Worm (Caenorhabditis elegans): ENCODE measurements around the gene col-20.
"Not testable (repeated sequence)": the region's sequence is repeated elsewhere in the genome, so short reads cannot be mapped to it uniquely, and the experiment has no call there.

col-20 gene

ce11 chrII:4825133-4825532 lies 45.5 kb downstream of the col-20 start, which contains the start of the genes C33F10.8 and msp-40:
C33F10.8 (minus strand) TSS chrII:4825233.
msp-40 (plus strand) TSS chrII:4825414.
- not testable (repeated sequence) for TF ChIP-seq mab-5, peb-1, dmd-4 (tag; optimal IDR thresholded peaks at IDR 0.05)

DNA sequence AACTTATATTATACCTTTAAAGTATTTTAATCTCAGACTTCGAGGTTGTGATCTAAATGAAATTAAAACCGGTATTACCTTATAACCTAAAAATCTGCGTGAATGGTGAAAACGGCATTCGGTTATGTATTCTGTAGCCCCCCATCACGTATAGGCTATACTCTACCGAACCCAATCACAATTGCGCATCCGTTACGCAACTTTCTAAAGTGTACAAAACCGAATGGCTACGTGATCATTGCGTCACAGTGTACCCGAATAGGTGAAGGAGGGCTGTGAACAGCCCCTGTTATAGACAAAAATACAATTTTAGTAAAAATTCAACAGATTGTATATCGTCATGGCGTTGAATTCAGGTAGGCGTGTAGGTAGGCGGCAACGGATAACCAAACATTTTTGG lies 48.0 kb downstream of the col-20 start:
- no peak for TF ChIP-seq elt-3 (tag; optimal IDR thresholded peaks at IDR 0.05)
- no peak for TF ChIP-seq snpc-4 (tag; optimal IDR thresholded peaks at IDR 0.05)
- TF ChIP-seq crh-2 (tag; optimal IDR thresholded peaks at IDR 0.05), result no peak
- TF ChIP-seq gmeb-1 (tag; optimal IDR thresholded peaks at IDR 0.05), result no peak
- TF ChIP-seq nhr-25 (tag; optimal IDR thresholded peaks at IDR 0.05), result no peak
- TF ChIP-seq elt-1 (tag; optimal IDR thresholded peaks at IDR 0.05), result no peak
- no peak for TF ChIP-seq ztf-4 (tag; optimal IDR thresholded peaks at IDR 0.05)
- no peak for TF ChIP-seq blmp-1 (tag; optimal IDR thresholded peaks at IDR 0.05; ENCODE audit: insufficient read depth)

DNA sequence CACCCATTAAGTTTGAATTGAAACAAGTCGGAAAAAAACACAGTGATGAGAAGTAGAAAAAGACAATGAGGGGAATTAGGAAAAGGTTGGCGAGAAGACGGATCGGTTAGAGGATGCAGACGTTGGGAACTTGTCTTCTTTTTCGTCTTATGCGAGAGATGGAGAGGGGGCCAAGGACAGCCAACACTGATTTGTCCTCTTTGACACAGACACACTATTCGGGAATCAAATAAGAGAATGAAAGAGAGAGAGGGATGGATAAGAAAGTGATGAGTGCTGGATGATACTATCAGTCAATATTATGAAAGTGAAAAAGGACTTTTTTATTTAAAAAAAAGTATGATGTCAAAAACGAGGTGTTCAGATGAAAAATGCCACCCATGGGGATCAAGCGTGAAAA lies 48.9 kb downstream of the col-20 start, which contains the start of gene lact-5:
Gene lact-5 (minus strand): TSS at position 1 of the 400 bp plus-strand sequence.
- TF ChIP-seq blmp-1 (tag; optimal IDR thresholded peaks at IDR 0.05; ENCODE audit: insufficient read depth) (peak; percentile 94), fos-1 (tag; optimal IDR thresholded peaks at IDR 0.05) (peak; percentile 37), sma-9 (GFP tag; optimal IDR thresholded peaks at IDR 0.05) (peak; percentile 18), sma-9 (tag; optimal IDR thresholded peaks at IDR 0.05) (no peak), nhr-25 (tag; optimal IDR thresholded peaks at IDR 0.05) (peak; percentile 28), ZK546.5 (tag; optimal IDR thresholded peaks at IDR 0.05) (no peak), alr-1 (tag; optimal IDR thresholded peaks at IDR 0.05) (no peak), nhr-21 (tag; optimal IDR thresholded peaks at IDR 0.05) (peak; percentile 43)

Data from whole organism, L2 larva.